Fruit fly (Drosophila melanogaster) whole organism, embryonic: ENCODE results near the gene CG5445.

Source experiments
- CG10979 ChIP-seq: fragments of 200-800 bp; sonication (Bioruptor generic); optimal IDR thresholded peaks from 2 replicates; lab custom pipeline; 2018; ENCODE audit warnings: missing biosample characterization, mild to moderate bottlenecking, missing genetic modification characterization, moderate library complexity
- CG11695 ChIP-seq: fragments of 200-800 bp; sonication (Bioruptor generic); IDR thresholded peaks from 3 replicates; pipeline ENCODE4 v1.3.6; 2022; ENCODE audit warnings: missing biosample characterization, missing genetic modification characterization
- CG12769 ChIP-seq: fragments of 200-800 bp; sonication (Bioruptor generic); optimal IDR thresholded peaks from 2 replicates; lab custom pipeline; 2019; ENCODE audit warnings: missing biosample characterization, mild to moderate bottlenecking, missing genetic modification characterization, moderate library complexity
- CG13894 ChIP-seq: fragments of 200-800 bp; sonication (Bioruptor generic); optimal IDR thresholded peaks from 3 replicates; lab custom pipeline; 2018; ENCODE audit warnings: missing biosample characterization, mild to moderate bottlenecking, missing genetic modification characterization, moderate library complexity
- CG15514 ChIP-seq: fragments of 200-800 bp; sonication (Bioruptor generic); optimal IDR thresholded peaks from 3 replicates; lab custom pipeline; 2017; ENCODE audit warnings: missing biosample characterization, missing genetic modification characterization, mild to moderate bottlenecking, moderate library complexity, missing genetic modification reagents
- CG1602 ChIP-seq: fragments of 200-800 bp; sonication (Bioruptor generic); optimal IDR thresholded peaks from 3 replicates; lab custom pipeline; 2016; ENCODE audit warnings: missing biosample characterization, missing genetic modification characterization
- CG16815 ChIP-seq: fragments of 200-800 bp; sonication (Bioruptor generic); optimal IDR thresholded peaks from 3 replicates; lab custom pipeline; 2017; ENCODE audit warnings: missing biosample characterization, mild to moderate bottlenecking, missing genetic modification characterization
- CG1792 ChIP-seq: fragments of 200-800 bp; sonication (Bioruptor generic); optimal IDR thresholded peaks from 2 replicates; lab custom pipeline; 2016; ENCODE audit warnings: missing biosample characterization, missing genetic modification characterization
- CG2120 ChIP-seq: fragments of 200-800 bp; sonication (Bioruptor generic); optimal IDR thresholded peaks from 3 replicates; lab custom pipeline; 2016; ENCODE audit warnings: missing biosample characterization, missing genetic modification characterization
- CG30431 ChIP-seq: fragments of 200-800 bp; sonication (Bioruptor generic); optimal IDR thresholded peaks from 2 replicates; lab custom pipeline; 2017; ENCODE audit warnings: missing biosample characterization, missing genetic modification characterization
- CG31365 ChIP-seq: fragments of 200-800 bp; sonication (Bioruptor generic); optimal IDR thresholded peaks from 2 replicates; lab custom pipeline; 2018; ENCODE audit warnings: missing biosample characterization, mild to moderate bottlenecking, missing genetic modification characterization
- CG32767 ChIP-seq: fragments of 200-800 bp; sonication (Bioruptor generic); IDR thresholded peaks from 2 replicates; pipeline ENCODE4 v1.3.6; 2022; ENCODE audit warnings: missing biosample characterization, missing genetic modification characterization
- CG32772 ChIP-seq: fragments of 200-800 bp; sonication (Bioruptor generic); IDR thresholded peaks from 2 replicates; pipeline ENCODE4 v1.3.6; 2022; ENCODE audit warnings: missing biosample characterization, missing genetic modification characterization
- CG33213 ChIP-seq: fragments of 200-800 bp; sonication (Bioruptor generic); optimal IDR thresholded peaks from 3 replicates; lab custom pipeline; 2016; ENCODE audit warnings: missing biosample characterization, missing genetic modification characterization
- CG3726 ChIP-seq: fragments of 200-800 bp; sonication (Bioruptor generic); IDR thresholded peaks from 3 replicates; pipeline ENCODE4, ENCODE4 v1.3.6; 2022; ENCODE audit warnings: missing biosample characterization, missing genetic modification characterization
- CG4360 ChIP-seq: fragments of 200-800 bp; sonication (Bioruptor generic); IDR thresholded peaks from 2 replicates; pipeline ENCODE4 v1.3.6; 2022; ENCODE audit warnings: missing biosample characterization, missing genetic modification characterization
- CG7928 ChIP-seq: fragments of 200-800 bp; sonication (Bioruptor generic); optimal IDR thresholded peaks from 2 replicates; lab custom pipeline; 2017; ENCODE audit warnings: missing biosample characterization, mild to moderate bottlenecking, missing genetic modification characterization
- CG8478 ChIP-seq: fragments of >200 bp; optimal IDR thresholded peaks from 2 replicates; lab custom pipeline; 2018
- CG9215 ChIP-seq: fragments of 200-800 bp; sonication (Bioruptor generic); IDR thresholded peaks from 2 replicates; pipeline ENCODE4 v1.3.6; 2022; ENCODE audit warnings: missing biosample characterization, missing genetic modification characterization
- CkIIα-i1 ChIP-seq: fragments of 200-800 bp; sonication (Bioruptor generic); IDR thresholded peaks from 2 replicates; pipeline ENCODE4 v1.3.6; 2022; ENCODE audit warnings: missing biosample characterization, missing genetic modification characterization
- Dad ChIP-seq: fragments of 200-800 bp; sonication (Bioruptor generic); optimal IDR thresholded peaks from 3 replicates; lab custom pipeline; 2016; ENCODE audit warnings: missing biosample characterization, missing genetic modification characterization
- Dip2 ChIP-seq: fragments of 200-800 bp; sonication (Bioruptor generic); IDR thresholded peaks from 2 replicates; pipeline ENCODE4 v1.3.6; 2022; ENCODE audit warnings: missing biosample characterization, missing genetic modification characterization
- Dll ChIP-seq: fragments of 200-800 bp; sonication (Bioruptor generic); IDR thresholded peaks from 4 replicates; pipeline ENCODE4 v1.3.6; 2022; ENCODE audit warnings: missing biosample characterization, missing genetic modification characterization; ENCODE audit not compliant: partially characterized antibody
- E2f1 ChIP-seq: fragments of 200-800 bp; sonication (Bioruptor generic); IDR thresholded peaks from 2 replicates; pipeline ENCODE4 v1.3.6; 2022; ENCODE audit warnings: missing biosample characterization, missing genetic modification characterization
- Ets97D ChIP-seq: fragments of 200-800 bp; sonication (Bioruptor generic); optimal IDR thresholded peaks from 3 replicates; lab custom pipeline; 2016; ENCODE audit warnings: missing biosample characterization, missing genetic modification characterization
- Hmx ChIP-seq: fragments of 200-800 bp; sonication (Bioruptor generic); optimal IDR thresholded peaks from 2 replicates; lab custom pipeline; 2016; ENCODE audit warnings: missing biosample characterization, missing genetic modification characterization
- Lpt ChIP-seq: fragments of >200 bp; optimal IDR thresholded peaks from 2 replicates; lab custom pipeline; 2018; ENCODE audit warnings: missing biosample characterization, missing genetic modification characterization
- Myb ChIP-seq: fragments of 200-800 bp; sonication (Bioruptor generic); optimal IDR thresholded peaks from 2 replicates; lab custom pipeline; 2016; ENCODE audit warnings: missing biosample characterization, missing genetic modification characterization
- NC2β ChIP-seq: fragments of 200-800 bp; sonication (Bioruptor generic); optimal IDR thresholded peaks from 2 replicates; lab custom pipeline; 2016; ENCODE audit warnings: missing biosample characterization, missing genetic modification characterization
- NK7.1 ChIP-seq: fragments of 200-800 bp; sonication (Bioruptor generic); optimal IDR thresholded peaks from 3 replicates; lab custom pipeline; 2016; ENCODE audit warnings: missing biosample characterization, missing genetic modification characterization
- Rfx ChIP-seq: fragments of 200-800 bp; sonication (Bioruptor generic); IDR thresholded peaks from 2 replicates; pipeline ENCODE4 v1.3.6; 2022; ENCODE audit warnings: missing biosample characterization, missing genetic modification characterization
- Sin3A ChIP-seq: fragments of >200 bp; optimal IDR thresholded peaks from 2 replicates; lab custom pipeline; 2018
- amos ChIP-seq: fragments of 200-800 bp; sonication (Bioruptor generic); IDR thresholded peaks from 2 replicates; pipeline ENCODE4 v1.3.6; 2022; ENCODE audit warnings: missing biosample characterization, missing genetic modification characterization; ENCODE audit not compliant: partially characterized antibody
- btn ChIP-seq: fragments of 200-800 bp; sonication (Bioruptor generic); optimal IDR thresholded peaks from 2 replicates; lab custom pipeline; 2016; ENCODE audit warnings: missing biosample characterization, missing genetic modification characterization
- chif ChIP-seq, 2 experiments: fragments of 200-800 bp; sonication (Bioruptor generic); optimal IDR thresholded peaks; 3 replicates each; lab custom pipeline; 2016; ENCODE audit warnings: missing biosample characterization in 2 of 2, missing genetic modification characterization in 2 of 2
- cwo ChIP-seq: fragments of 200-800 bp; sonication (Bioruptor generic); optimal IDR thresholded peaks from 3 replicates; lab custom pipeline; 2017; ENCODE audit warnings: missing biosample characterization, missing genetic modification characterization, mild to moderate bottlenecking, moderate library complexity, missing genetic modification reagents
- dmrt99B ChIP-seq: fragments of 200-800 bp; sonication (Bioruptor generic); optimal IDR thresholded peaks from 2 replicates; lab custom pipeline; 2018; ENCODE audit warnings: missing biosample characterization, mild to moderate bottlenecking, missing genetic modification characterization, moderate library complexity
- dysf ChIP-seq: fragments of 200-800 bp; sonication (Bioruptor generic); IDR thresholded peaks from 3 replicates; pipeline ENCODE4 v1.3.6; 2022; ENCODE audit warnings: missing biosample characterization, missing genetic modification characterization
- eve ChIP-seq, 2 experiments: fragments of >200 bp; optimal IDR thresholded peaks; 2 replicates each; lab custom pipeline; 2017; ENCODE audit warnings: missing biosample characterization in 2 of 2, missing genetic modification characterization in 2 of 2
- ewg ChIP-seq: fragments of 200-800 bp; sonication (Bioruptor generic); optimal IDR thresholded peaks from 3 replicates; lab custom pipeline; 2017; ENCODE audit warnings: mild to moderate bottlenecking, missing biosample characterization, missing genetic modification reagents, missing genetic modification characterization
- gcm ChIP-seq: fragments of 200-800 bp; sonication (Bioruptor generic); optimal IDR thresholded peaks from 2 replicates; lab custom pipeline; 2019; ENCODE audit warnings: missing biosample characterization, mild to moderate bottlenecking, missing genetic modification characterization, moderate library complexity
- gsb ChIP-seq: fragments of 200-800 bp; sonication (Bioruptor generic); IDR thresholded peaks from 2 replicates; pipeline ENCODE4 v1.3.6; 2022; ENCODE audit warnings: missing biosample characterization, missing genetic modification characterization
- hb ChIP-seq: fragments of 200-800 bp; sonication (Bioruptor generic); IDR thresholded peaks from 3 replicates; pipeline ENCODE4 v1.3.6; 2022; ENCODE audit warnings: missing biosample characterization, missing genetic modification characterization; ENCODE audit not compliant: partially characterized antibody
- her ChIP-seq: fragments of 200-800 bp; sonication (Bioruptor generic); optimal IDR thresholded peaks from 2 replicates; lab custom pipeline; 2016; ENCODE audit warnings: missing biosample characterization, missing genetic modification characterization
- lov ChIP-seq, 2 experiments: fragments of 200-800 bp in 1 of 2; fragments of >200 bp in 1 of 2; sonication (Bioruptor generic) in 1 of 2; IDR thresholded peaks in 1 of 2; optimal IDR thresholded peaks in 1 of 2; 2 replicates in 1 of 2; 3 replicates in 1 of 2; pipeline versions ENCODE4 v1.3.6 to Lab custom; 2017 to 2022; ENCODE audit warnings: missing biosample characterization in 1 of 2, missing genetic modification characterization in 1 of 2
- oc ChIP-seq: fragments of 200-800 bp; sonication (Bioruptor generic); optimal IDR thresholded peaks from 2 replicates; lab custom pipeline; 2018; ENCODE audit warnings: missing biosample characterization, mild to moderate bottlenecking, missing genetic modification characterization, moderate library complexity
- org-1 ChIP-seq: fragments of 200-800 bp; sonication (Bioruptor generic); optimal IDR thresholded peaks from 2 replicates; lab custom pipeline; 2017; ENCODE audit warnings: missing biosample characterization, missing genetic modification characterization
- shn ChIP-seq: fragments of 200-800 bp; sonication (Bioruptor generic); optimal IDR thresholded peaks from 3 replicates; lab custom pipeline; 2016; ENCODE audit warnings: missing biosample characterization, missing genetic modification characterization
- vnd ChIP-seq: fragments of 200-800 bp; sonication (Bioruptor generic); IDR thresholded peaks from 3 replicates; pipeline ENCODE4 v1.3.6; 2022; ENCODE audit warnings: missing biosample characterization, missing genetic modification characterization; ENCODE audit not compliant: partially characterized antibody
- zfh1 ChIP-seq: fragments of 200-800 bp; sonication (Bioruptor generic); IDR thresholded peaks from 3 replicates; pipeline ENCODE4 v1.3.6; 2022; ENCODE audit warnings: missing biosample characterization, missing genetic modification characterization

The CG5445 gene

DNA sequence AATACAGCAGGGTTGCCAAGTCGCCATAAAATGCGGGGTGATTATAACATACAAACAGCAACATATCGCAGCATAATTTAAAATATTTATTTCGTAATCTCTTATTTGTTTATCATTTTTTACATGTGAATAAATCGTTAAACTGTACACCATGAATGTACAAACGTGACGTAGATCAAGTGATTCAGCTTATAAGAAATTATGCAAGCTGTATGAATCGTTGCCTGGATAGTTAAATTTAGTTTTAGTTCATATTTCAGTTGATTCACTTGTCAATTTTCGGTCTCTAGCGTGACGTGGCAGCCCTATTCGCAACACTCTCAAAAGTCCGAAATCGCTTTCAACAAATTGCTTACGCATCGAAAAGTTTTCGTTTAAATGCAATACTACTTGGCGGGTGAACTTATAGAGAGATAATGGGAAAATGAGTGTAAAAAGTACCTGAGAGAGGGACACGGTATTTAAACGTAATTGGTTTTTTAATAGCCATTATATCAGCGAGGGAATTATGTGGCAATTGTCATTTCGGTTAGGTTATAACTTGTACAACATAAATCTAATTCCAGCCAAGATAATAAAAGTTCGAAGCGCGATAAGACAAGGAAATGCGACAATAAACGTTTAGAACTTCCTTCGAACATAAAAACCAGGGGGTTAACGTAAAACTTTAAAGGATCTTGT is 9.9 kb downstream of the CG5445 start (continued):
- TF ChIP-seq CG11695 (GFP tag; lab: Robert Waterston, UW) (peak; percentile 76; the same call in 2 of the 3 replicates), CG1602 (GFP tag; lab: Kevin White, UChicago) (peak; percentile 45), zfh1 (peak; percentile 47; the same call in 1 of the 3 replicates), btn (no peak), dmrt99B (peak; percentile 85), chif (GFP tag; optimal IDR thresholded peaks at IDR 0.05; lab: Kevin White, UChicago) (peak; percentile 31 to 34), Dll (GFP tag; lab: Robert Waterston, UW) (no peak), NK7.1 (GFP tag; lab: Kevin White, UChicago) (no peak), CG32767 (peak; percentile 58), CG3726 (GFP tag; lab: Robert Waterston, UW) (0 out of 3 replicates have a peak, but pooled peaks have one; percentile 56), gsb (GFP tag; lab: Robert Waterston, UW) (peak; percentile 26; the same call in 1 of the 2 replicates), hb (GFP tag; lab: Robert Waterston, UW) (no peak), vnd (no peak), Dad (GFP tag; lab: Kevin White, UChicago) (no peak), CG4360 (GFP tag; lab: Robert Waterston, UW) (no peak), E2f1 (GFP tag; lab: Robert Waterston, UW) (peak; percentile 42), shn (GFP tag; lab: Kevin White, UChicago) (peak; percentile 4), Sin3A (lab: Kevin White, UChicago) (no peak), her (GFP tag; lab: Kevin White, UChicago) (peak; percentile 15), CG13894 (tag; lab: Kevin White, UChicago) (peak; percentile 47), CG8478 (lab: Kevin White, UChicago) (no peak), CG1792 (GFP tag; lab: Kevin White, UChicago) (no peak), eve (GFP tag; optimal IDR thresholded peaks at IDR 0.05; lab: Kevin White, UChicago) (peak in 1 of 2 experiments; percentile 90), CG15514 (peak; percentile 53), dysf (GFP tag; lab: Robert Waterston, UW) (peak; percentile 81), CG12769 (tag; lab: Kevin White, UChicago) (peak; percentile 83), Dip2 (no peak), CG7928 (GFP tag; lab: Kevin White, UChicago) (peak; percentile 40), CkIIα-i1 (no peak), oc (tag; lab: Kevin White, UChicago) (peak; percentile 23), gcm (GFP tag; lab: Kevin White, UChicago) (peak; percentile 40), cwo (GFP tag; lab: Kevin White, UChicago) (peak; percentile 77), CG9215 (no peak; the same call in 1 of the 2 replicates), org-1 (GFP tag; lab: Kevin White, UChicago) (peak; percentile 66), CG33213 (GFP tag; lab: Kevin White, UChicago) (peak; percentile 12), Rfx (GFP tag; lab: Robert Waterston, UW) (peak; percentile 69), Hmx (GFP tag; lab: Kevin White, UChicago) (peak; percentile 49), CG30431 (GFP tag; lab: Kevin White, UChicago) (no peak), amos (GFP tag; lab: Robert Waterston, UW) (no peak), Myb (GFP tag; lab: Kevin White, UChicago) (peak; percentile 30), NC2β (GFP tag; lab: Kevin White, UChicago) (no peak), CG2120 (GFP tag; lab: Kevin White, UChicago) (peak; percentile 76), Lpt (GFP tag; lab: Kevin White, UChicago) (no peak), lov (optimal IDR thresholded peaks at IDR 0.05; lab: Kevin White, UChicago) (no peak), lov (GFP tag; IDR thresholded peaks at IDR 0.05; lab: Robert Waterston, UW) (no peak), ewg (peak; percentile 40), CG16815 (peak; percentile 18), CG10979 (tag; lab: Kevin White, UChicago) (peak; percentile 55), Ets97D (GFP tag; lab: Kevin White, UChicago) (no peak), CG31365 (tag; lab: Kevin White, UChicago) (peak; percentile 35), CG32772 (GFP tag; lab: Robert Waterston, UW) (peak; percentile 38)
